Fruit fly (Drosophila melanogaster) whole organism, prepupa: Measurements from ENCODE around the gene CG15024.

Experiments used
- Blimp-1 ChIP-seq: fragments of 200-800 bp; sonication (Bioruptor generic); optimal IDR thresholded peaks from 3 replicates; lab custom pipeline; 2017; ENCODE audit warnings: missing biosample characterization, missing genetic modification characterization, mild to moderate bottlenecking, moderate library complexity, missing genetic modification reagents
- CG10669 ChIP-seq: fragments of 200-800 bp; sonication (Bioruptor generic); optimal IDR thresholded peaks from 3 replicates; lab custom pipeline; 2018; ENCODE audit warnings: missing biosample characterization, mild to moderate bottlenecking, missing genetic modification characterization, moderate library complexity
- CG11762 ChIP-seq: fragments of 200-800 bp; sonication (Bioruptor generic); optimal IDR thresholded peaks from 3 replicates; lab custom pipeline; 2016; ENCODE audit warnings: missing biosample characterization, missing genetic modification characterization; ENCODE audit not compliant: insufficient read depth
- CG11902 ChIP-seq: fragments of 200-800 bp; sonication (Bioruptor generic); optimal IDR thresholded peaks from 3 replicates; lab custom pipeline; 2016; ENCODE audit warnings: missing biosample characterization, missing genetic modification characterization
- CG1621 ChIP-seq: fragments of 200-800 bp; sonication (Bioruptor generic); optimal IDR thresholded peaks from 3 replicates; lab custom pipeline; 2018; ENCODE audit warnings: missing biosample characterization, mild to moderate bottlenecking, missing genetic modification characterization
- CG3032 ChIP-seq: fragments of 200-800 bp; optimal IDR thresholded peaks from 2 replicates; lab custom pipeline; 2019; ENCODE audit warnings: missing biosample characterization, mild to moderate bottlenecking, missing genetic modification characterization, moderate library complexity
- CG31627 ChIP-seq: fragments of 200-800 bp; sonication (Bioruptor generic); optimal IDR thresholded peaks from 3 replicates; lab custom pipeline; 2016; ENCODE audit warnings: missing biosample characterization, missing genetic modification characterization
- CG32006 ChIP-seq: fragments of 200-800 bp; sonication (Bioruptor generic); optimal IDR thresholded peaks from 3 replicates; lab custom pipeline; 2017; ENCODE audit warnings: missing biosample characterization, mild to moderate bottlenecking, missing genetic modification characterization
- CG4318 ChIP-seq: fragments of 200-800 bp; sonication (Bioruptor generic); optimal IDR thresholded peaks from 3 replicates; lab custom pipeline; 2017; ENCODE audit warnings: missing biosample characterization, mild to moderate bottlenecking, missing genetic modification characterization
- CG6163 ChIP-seq: fragments of 200-800 bp; sonication (Bioruptor generic); IDR thresholded peaks from 3 replicates; pipeline ENCODE4 v1.3.6; 2022; ENCODE audit warnings: missing biosample characterization, missing genetic modification characterization
- CG6276 ChIP-seq: fragments of 200-800 bp; sonication (Bioruptor generic); optimal IDR thresholded peaks from 2 replicates; lab custom pipeline; 2017; ENCODE audit warnings: missing biosample characterization, mild to moderate bottlenecking, missing genetic modification characterization
- CG6808 ChIP-seq: fragments of 200-800 bp; sonication (Bioruptor generic); optimal IDR thresholded peaks from 3 replicates; lab custom pipeline; 2017; ENCODE audit warnings: missing biosample characterization, missing genetic modification characterization, mild to moderate bottlenecking, moderate library complexity, missing genetic modification reagents
- CG8119 ChIP-seq: fragments of 200-800 bp; sonication (Bioruptor generic); IDR thresholded peaks from 3 replicates; pipeline ENCODE4 v1.3.6; 2022; ENCODE audit warnings: missing biosample characterization, missing genetic modification characterization
- CG8632 ChIP-seq: fragments of 200-800 bp; sonication (Bioruptor generic); optimal IDR thresholded peaks from 3 replicates; lab custom pipeline; 2016; ENCODE audit warnings: missing biosample characterization, missing genetic modification characterization
- Eip75B ChIP-seq: fragments of 200-800 bp; sonication (Bioruptor generic); optimal IDR thresholded peaks from 3 replicates; lab custom pipeline; 2016; ENCODE audit warnings: missing biosample characterization, missing genetic modification characterization
- Eip93F ChIP-seq: fragments of 200-800 bp; sonication (Bioruptor generic); optimal IDR thresholded peaks from 2 replicates; lab custom pipeline; 2016; ENCODE audit warnings: missing biosample characterization, mild to moderate bottlenecking, missing genetic modification characterization
- Ets96B ChIP-seq: fragments of 200-800 bp; optimal IDR thresholded peaks from 2 replicates; lab custom pipeline; 2019; ENCODE audit warnings: missing biosample characterization, mild to moderate bottlenecking, missing genetic modification characterization, moderate library complexity
- Gug ChIP-seq: fragments of 200-800 bp; sonication (Bioruptor generic); IDR thresholded peaks from 2 replicates; pipeline ENCODE4 v1.3.6; 2022; ENCODE audit warnings: missing biosample characterization, missing genetic modification characterization
- Hr4 ChIP-seq: fragments of 200-800 bp; sonication (Bioruptor generic); optimal IDR thresholded peaks from 3 replicates; lab custom pipeline; 2016; ENCODE audit warnings: missing biosample characterization, missing genetic modification characterization
- Smox ChIP-seq: fragments of 200-800 bp; sonication (Bioruptor generic); optimal IDR thresholded peaks from 3 replicates; lab custom pipeline; 2016; ENCODE audit warnings: missing biosample characterization, missing genetic modification characterization
- Sox14 ChIP-seq: fragments of 200-800 bp; sonication (Bioruptor generic); optimal IDR thresholded peaks from 3 replicates; lab custom pipeline; 2016; ENCODE audit warnings: missing biosample characterization, missing genetic modification characterization
- Sox15 ChIP-seq: fragments of 200-800 bp; sonication (Bioruptor generic); optimal IDR thresholded peaks from 3 replicates; lab custom pipeline; 2016; ENCODE audit warnings: missing biosample characterization, missing genetic modification characterization
- acj6 ChIP-seq: fragments of 200-800 bp; sonication (Bioruptor generic); optimal IDR thresholded peaks from 3 replicates; lab custom pipeline; 2016; ENCODE audit warnings: missing biosample characterization, missing genetic modification characterization
- cyc ChIP-seq: fragments of 200-800 bp; sonication (Bioruptor generic); optimal IDR thresholded peaks from 3 replicates; lab custom pipeline; 2016; ENCODE audit warnings: missing biosample characterization, missing genetic modification characterization
- dac ChIP-seq: fragments of 200-800 bp; sonication (Bioruptor generic); optimal IDR thresholded peaks from 2 replicates; lab custom pipeline; 2017; ENCODE audit warnings: missing biosample characterization, mild to moderate bottlenecking, missing genetic modification characterization
- dsx ChIP-seq: fragments of 200-800 bp; optimal IDR thresholded peaks from 3 replicates; lab custom pipeline; 2019; ENCODE audit warnings: missing biosample characterization, mild to moderate bottlenecking, missing genetic modification characterization, moderate library complexity; ENCODE audit not compliant: poor library complexity, severe bottlenecking
- eg ChIP-seq: fragments of 200-800 bp; sonication (Bioruptor generic); IDR thresholded peaks from 3 replicates; pipeline ENCODE4 v1.3.6; 2022; ENCODE audit warnings: missing biosample characterization, missing genetic modification characterization
- fd59A ChIP-seq: fragments of 200-800 bp; sonication (Bioruptor generic); optimal IDR thresholded peaks from 2 replicates; lab custom pipeline; 2017; ENCODE audit warnings: missing biosample characterization, mild to moderate bottlenecking, missing genetic modification characterization, missing genetic modification reagents
- net ChIP-seq: fragments of 200-800 bp; sonication (Bioruptor generic); optimal IDR thresholded peaks from 3 replicates; lab custom pipeline; 2016; ENCODE audit warnings: missing biosample characterization, missing genetic modification characterization
- salr ChIP-seq, 2 experiments: fragments of 200-800 bp; sonication (Bioruptor generic); optimal IDR thresholded peaks; 3 replicates each; lab custom pipeline; 2016 to 2018; ENCODE audit warnings: missing biosample characterization in 2 of 2, missing genetic modification characterization in 2 of 2, mild to moderate bottlenecking in 1 of 2
- svp ChIP-seq: fragments of 200-800 bp; sonication (Bioruptor generic); peaks from one replicate; lab custom pipeline; 2016; ENCODE audit warnings: missing biosample characterization, missing genetic modification characterization
- topi ChIP-seq: fragments of 200-800 bp; sonication (Bioruptor generic); optimal IDR thresholded peaks from 3 replicates; lab custom pipeline; 2016; ENCODE audit warnings: missing biosample characterization, missing genetic modification characterization
- vri ChIP-seq: fragments of 200-800 bp; sonication (Bioruptor generic); optimal IDR thresholded peaks from 3 replicates; lab custom pipeline; 2016; ENCODE audit warnings: missing biosample characterization, mild to moderate bottlenecking, missing genetic modification characterization

The CG15024 gene

dm6 chr3L:4436421-4436820 lies 27.2 kb downstream of the CG15024 start, which contains the start of gene CG15021:
TSS of gene CG15021 (plus strand) at chr3L:4436721.
- TF ChIP-seq CG11762 (GFP tag; lab: Kevin White, UChicago) (no peak), CG4318 (GFP tag; lab: Kevin White, UChicago) (no peak), CG10669 (GFP tag; lab: Kevin White, UChicago) (no peak), Ets96B (tag; lab: Kevin White, UChicago) (no peak), vri (GFP tag; lab: Kevin White, UChicago) (no peak), Eip75B (GFP tag; lab: Kevin White, UChicago) (no peak), CG8632 (no peak), acj6 (no peak), Eip93F (GFP tag; lab: Kevin White, UChicago) (no peak), CG1621 (tag; lab: Kevin White, UChicago) (no peak), Hr4 (no peak), CG11902 (GFP tag; lab: Kevin White, UChicago) (no peak), net (GFP tag; lab: Kevin White, UChicago) (no peak)
- TF ChIP-seq, all 60 proteins: peak for 0

- TF ChIP-seq topi (GFP tag; lab: Kevin White, UChicago) = no peak
- TF ChIP-seq CG6163 (GFP tag; lab: Robert Waterston, UW) = no peak
- peak; percentile 9 for TF ChIP-seq svp (GFP tag; lab: Kevin White, UChicago)
These were observed 32.4 kb downstream of the CG15024 start for dm6 chr3L:4431111-4431730.

- TF ChIP-seq salr (GFP tag; optimal IDR thresholded peaks at IDR 0.05; lab: Kevin White, UChicago) (no peak), Blimp-1 (GFP tag; lab: Kevin White, UChicago) (no peak), dsx (GFP tag; lab: Kevin White, UChicago) (no peak), Eip93F (GFP tag; lab: Kevin White, UChicago) (no peak), cyc (no peak), CG8632 (no peak), CG6276 (GFP tag; lab: Kevin White, UChicago) (no peak), Smox (GFP tag; lab: Kevin White, UChicago) (no peak), Sox14 (no peak), CG32006 (GFP tag; lab: Kevin White, UChicago) (no peak), CG6808 (GFP tag; lab: Kevin White, UChicago) (no peak), fd59A (GFP tag; lab: Kevin White, UChicago) (no peak), CG11762 (GFP tag; lab: Kevin White, UChicago) (no peak)
These were observed 33.3 kb downstream of the CG15024 start for dm6 chr3L:4430331-4430730.

- peak; percentile 32 for TF ChIP-seq svp (GFP tag; lab: Kevin White, UChicago)
- TF ChIP-seq fd59A (GFP tag; lab: Kevin White, UChicago) = no peak
- no peak for TF ChIP-seq Sox15 (GFP tag; lab: Kevin White, UChicago)
- no peak for TF ChIP-seq eg (GFP tag; lab: Robert Waterston, UW)
- TF ChIP-seq CG8119 (GFP tag; lab: Robert Waterston, UW) = no peak
- TF ChIP-seq cyc = no peak
- TF ChIP-seq dac (GFP tag; lab: Kevin White, UChicago) = no peak
- TF ChIP-seq, all 60 proteins: peak for 1
These were observed 34.6 kb downstream of the CG15024 start, which contains the start of gene nAChRbeta1 for dm6 chr3L:4428918-4429546. TSS of gene nAChRbeta1 (plus strand) at chr3L:4429349.

dm6 chr3L:4426581-4426980 lies 37.0 kb downstream of the CG15024 start:
- TF ChIP-seq Blimp-1 (GFP tag; lab: Kevin White, UChicago) = no peak
- TF ChIP-seq CG3032 (tag; lab: Kevin White, UChicago) = no peak
- no peak for TF ChIP-seq Gug
- TF ChIP-seq eg (GFP tag; lab: Robert Waterston, UW) = no peak
- TF ChIP-seq CG31627 (GFP tag; lab: Kevin White, UChicago) = no peak
- TF ChIP-seq CG8632 = no peak
- TF ChIP-seq CG8119 (GFP tag; lab: Robert Waterston, UW) = no peak
- TF ChIP-seq Eip93F (GFP tag; lab: Kevin White, UChicago) = no peak
